Fruit fly (Drosophila melanogaster): ENCODE measurements around the gene dj.

Gene dj

DNA sequence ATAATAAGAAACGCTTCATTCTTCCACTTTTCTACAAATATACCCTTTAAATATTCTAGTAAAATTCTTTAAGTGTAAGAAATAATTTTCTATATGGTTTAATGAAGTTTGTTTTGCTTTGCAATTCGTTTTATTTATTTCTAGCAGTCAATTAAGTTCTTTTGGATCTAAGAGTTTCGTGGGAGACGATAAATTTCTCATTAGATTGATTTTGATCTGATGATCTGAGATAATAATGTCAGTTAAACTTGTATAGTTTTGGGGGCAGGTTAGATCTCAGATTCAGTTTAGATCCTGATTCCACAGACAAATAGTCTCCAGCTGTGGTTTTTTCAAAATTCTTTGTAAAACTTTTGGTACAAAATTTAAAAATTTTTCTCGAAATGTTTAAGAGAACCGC lies at the start of gene dj:
TSS of gene dj (plus strand) at position 301 of the 400 bp plus-strand sequence.
- no peak for TF ChIP-seq CG11294 (GFP tag; IDR thresholded peaks at IDR 0.05)

- TF ChIP-seq CG15336 (GFP tag; IDR thresholded peaks at IDR 0.05) (no peak), Eip75B (GFP tag; optimal IDR thresholded peaks at IDR 0.05) (no peak), CG8632 (GFP tag; optimal IDR thresholded peaks at IDR 0.05) (no peak), CG4318 (GFP tag; optimal IDR thresholded peaks at IDR 0.05) (no peak), CG1621 (tag; optimal IDR thresholded peaks at IDR 0.05) (no peak), fd85E (GFP tag; optimal IDR thresholded peaks at IDR 0.05) (no peak), spab (GFP tag; optimal IDR thresholded peaks at IDR 0.05) (no peak), Gug (GFP tag; IDR thresholded peaks at IDR 0.05) (no peak), CG11294 (GFP tag; IDR thresholded peaks at IDR 0.05) (no peak), lz (GFP tag; optimal IDR thresholded peaks at IDR 0.05) (no peak), CG10631 (GFP tag; optimal IDR thresholded peaks at IDR 0.05) (no peak)
These were observed 48.0 kb upstream of the dj start for dm6 chr3R:7011031-7011565.

- TF ChIP-seq Eip75B (GFP tag; optimal IDR thresholded peaks at IDR 0.05) (peak; percentile 87), Blimp-1 (GFP tag; optimal IDR thresholded peaks at IDR 0.05) (no peak), CG6808 (GFP tag; optimal IDR thresholded peaks at IDR 0.05) (peak; percentile 24), fd85E (GFP tag; optimal IDR thresholded peaks at IDR 0.05) (no peak), vri (GFP tag; optimal IDR thresholded peaks at IDR 0.05) (peak; percentile 79), spab (GFP tag; optimal IDR thresholded peaks at IDR 0.05) (peak; percentile 47), lz (GFP tag; optimal IDR thresholded peaks at IDR 0.05) (peak; percentile 82), CG15336 (GFP tag; IDR thresholded peaks at IDR 0.05) (no peak), Eip93F (GFP tag; optimal IDR thresholded peaks at IDR 0.05) (no peak), CG32006 (GFP tag; optimal IDR thresholded peaks at IDR 0.05) (peak; percentile 74), net (GFP tag; optimal IDR thresholded peaks at IDR 0.05) (peak; percentile 64), dac (GFP tag; optimal IDR thresholded peaks at IDR 0.05) (peak; percentile 15), salr (GFP tag; optimal IDR thresholded peaks at IDR 0.05) (peak; percentile 67 to 75), CG6163 (GFP tag; IDR thresholded peaks at IDR 0.05) (peak; percentile 77), Smox (GFP tag; optimal IDR thresholded peaks at IDR 0.05) (peak; percentile 82), Gug (GFP tag; IDR thresholded peaks at IDR 0.05) (no peak; the same call in none of the 2 replicates), Ets21C (GFP tag; optimal IDR thresholded peaks at IDR 0.05) (peak; percentile 79), Sox102F (GFP tag; optimal IDR thresholded peaks at IDR 0.05) (peak; percentile 81), fd59A (GFP tag; optimal IDR thresholded peaks at IDR 0.05) (peak; percentile 86), CG7368 (GFP tag; optimal IDR thresholded peaks at IDR 0.05) (peak; percentile 13), Hr4 (GFP tag; optimal IDR thresholded peaks at IDR 0.05) (peak; percentile 68), CG3919 (GFP tag; optimal IDR thresholded peaks at IDR 0.05) (peak; percentile 61), CG8319 (GFP tag; optimal IDR thresholded peaks at IDR 0.05) (peak; percentile 63), CG9139 (GFP tag; optimal IDR thresholded peaks at IDR 0.05) (peak; percentile 60), CG1621 (tag; optimal IDR thresholded peaks at IDR 0.05) (peak; percentile 87), CG16779 (tag; optimal IDR thresholded peaks at IDR 0.05) (peak; percentile 28), pdm3 (GFP tag; optimal IDR thresholded peaks at IDR 0.05) (peak; percentile 80), CG8119 (GFP tag; IDR thresholded peaks at IDR 0.05) (peak; percentile 72), CG34406 (GFP tag; optimal IDR thresholded peaks at IDR 0.05) (peak; percentile 71), Ets96B (tag; optimal IDR thresholded peaks at IDR 0.05) (peak; percentile 75), esn (GFP tag; optimal IDR thresholded peaks at IDR 0.05) (peak; percentile 87), CG11902 (GFP tag; optimal IDR thresholded peaks at IDR 0.05) (no peak), Hr38 (GFP tag; optimal IDR thresholded peaks at IDR 0.05) (no peak), Hr39 (GFP tag; optimal IDR thresholded peaks at IDR 0.05) (peak; percentile 82), Lpt (GFP tag; optimal IDR thresholded peaks at IDR 0.05) (peak; percentile 73), cyc (GFP tag; optimal IDR thresholded peaks at IDR 0.05) (peak; percentile 46), Sox14 (GFP tag; optimal IDR thresholded peaks at IDR 0.05) (peak; percentile 90), Met (GFP tag; optimal IDR thresholded peaks at IDR 0.05) (peak; percentile 84), eg (GFP tag; IDR thresholded peaks at IDR 0.05) (no peak), dsx (GFP tag; optimal IDR thresholded peaks at IDR 0.05; ENCODE audit: poor library complexity, severe bottlenecking) (peak; percentile 85), CG31627 (GFP tag; optimal IDR thresholded peaks at IDR 0.05) (peak; percentile 82), topi (GFP tag; optimal IDR thresholded peaks at IDR 0.05) (peak; percentile 69), CG3032 (tag; optimal IDR thresholded peaks at IDR 0.05) (peak; percentile 61)
These were observed 34.5 kb upstream of the dj start for dm6 chr3R:7024574-7024973.

Data from whole organism, prepupa.